Worm (Caenorhabditis elegans): ENCODE data around the gene hil-7.

hil-7 gene

DNA sequence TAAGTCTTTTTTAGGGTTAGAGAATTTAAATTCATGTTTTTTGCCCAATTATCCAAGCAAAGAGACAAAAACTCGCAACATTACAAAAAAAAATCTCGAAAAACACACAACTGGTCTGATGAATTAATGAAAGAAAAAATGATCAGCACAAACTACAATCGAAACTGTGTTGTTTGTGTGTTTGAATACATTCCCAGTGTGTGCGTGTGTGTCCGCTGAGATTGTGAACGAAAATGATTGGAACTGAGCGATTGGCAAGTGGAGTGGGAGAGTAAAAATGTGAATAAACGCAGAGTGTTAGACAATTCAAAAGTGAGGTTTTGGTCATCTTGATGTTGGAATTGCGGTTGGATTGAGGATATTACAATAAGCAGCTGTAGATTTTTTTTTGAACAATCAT, 39.5 kb upstream of the hil-7 start:
- TF ChIP-seq sem-2 (GFP tag; optimal IDR thresholded peaks at IDR 0.05) (no peak), cnd-1 (tag; optimal IDR thresholded peaks at IDR 0.05) (no peak), nhr-12 (tag; optimal IDR thresholded peaks at IDR 0.05) (no peak), drap-1 (GFP tag; optimal IDR thresholded peaks at IDR 0.05) (no peak), elt-3 (tag; optimal IDR thresholded peaks at IDR 0.05) (no peak), unc-39 (tag; optimal IDR thresholded peaks at IDR 0.05) (no peak), mab-5 (tag; optimal IDR thresholded peaks at IDR 0.05) (no peak), pha-4 (tag; optimal IDR thresholded peaks at IDR 0.05) (no peak), ceh-39 (tag; optimal IDR thresholded peaks at IDR 0.05) (no peak), elt-1 (tag; optimal IDR thresholded peaks at IDR 0.05; ENCODE audit: borderline replicate concordance, insufficient read depth) (no peak), hlh-1 (tag; optimal IDR thresholded peaks at IDR 0.05) (no peak), flh-1 (GFP tag; optimal IDR thresholded peaks at IDR 0.05) (no peak), blmp-1 (tag; optimal IDR thresholded peaks at IDR 0.05) (no peak), lsy-2 (tag; optimal IDR thresholded peaks at IDR 0.05) (no peak), unc-120 (tag; optimal IDR thresholded peaks at IDR 0.05; ENCODE audit: poor library complexity, severe bottlenecking) (no peak), lin-32 (GFP tag; optimal IDR thresholded peaks at IDR 0.05) (no peak), nhr-76 (tag; optimal IDR thresholded peaks at IDR 0.05) (no peak), sptf-1 (tag; optimal IDR thresholded peaks at IDR 0.05) (no peak), nhr-2 (tag; optimal IDR thresholded peaks at IDR 0.05) (no peak)

ce11 chrIV:6607059-6607458, 39.1 kb upstream of the hil-7 start:
- TF ChIP-seq lsy-2 (tag; optimal IDR thresholded peaks at IDR 0.05) (no peak), ces-1 (GFP tag; optimal IDR thresholded peaks at IDR 0.05) (no peak), lin-13 (tag; optimal IDR thresholded peaks at IDR 0.05) (no peak), unc-120 (tag; optimal IDR thresholded peaks at IDR 0.05; ENCODE audit: poor library complexity, severe bottlenecking) (no peak), unc-62 (GFP tag; optimal IDR thresholded peaks at IDR 0.05) (no peak), zip-8 (tag; optimal IDR thresholded peaks at IDR 0.05) (no peak), elt-1 (tag; optimal IDR thresholded peaks at IDR 0.05; ENCODE audit: borderline replicate concordance, insufficient read depth) (no peak), tbx-8 (GFP tag; optimal IDR thresholded peaks at IDR 0.05) (no peak), nhr-237 (tag; optimal IDR thresholded peaks at IDR 0.05) (no peak), mep-1 (tag; optimal IDR thresholded peaks at IDR 0.05) (no peak), ceh-83 (GFP tag; optimal IDR thresholded peaks at IDR 0.05) (no peak), nhr-76 (tag; optimal IDR thresholded peaks at IDR 0.05) (no peak), hlh-1 (tag; optimal IDR thresholded peaks at IDR 0.05) (no peak), flh-1 (GFP tag; optimal IDR thresholded peaks at IDR 0.05) (no peak), nhr-12 (tag; optimal IDR thresholded peaks at IDR 0.05) (no peak), mls-2 (tag; optimal IDR thresholded peaks at IDR 0.05) (no peak), lin-32 (GFP tag; optimal IDR thresholded peaks at IDR 0.05) (no peak), drap-1 (GFP tag; optimal IDR thresholded peaks at IDR 0.05) (no peak)

- TF ChIP-seq pha-4 (tag; optimal IDR thresholded peaks at IDR 0.05), result no peak
- TF ChIP-seq ztf-11 (tag; optimal IDR thresholded peaks at IDR 0.05), result no peak
- TF ChIP-seq snpc-4 (tag; optimal IDR thresholded peaks at IDR 0.05), result no peak
- TF ChIP-seq ham-2 (GFP tag; optimal IDR thresholded peaks at IDR 0.05), result no peak
- TF ChIP-seq mls-2 (tag; optimal IDR thresholded peaks at IDR 0.05), result no peak
- TF ChIP-seq ceh-43 (GFP tag; optimal IDR thresholded peaks at IDR 0.05), result no peak
- TF ChIP-seq nhr-28 (tag; optimal IDR thresholded peaks at IDR 0.05), result no peak
- TF ChIP-seq blmp-1 (tag; optimal IDR thresholded peaks at IDR 0.05), result no peak
- no peak for TF ChIP-seq elt-1 (tag; optimal IDR thresholded peaks at IDR 0.05; ENCODE audit: borderline replicate concordance, insufficient read depth)
- TF ChIP-seq ces-1 (GFP tag; optimal IDR thresholded peaks at IDR 0.05), result no peak
- no peak for TF ChIP-seq cnd-1 (tag; optimal IDR thresholded peaks at IDR 0.05)
- TF ChIP-seq zip-8 (tag; optimal IDR thresholded peaks at IDR 0.05), result no peak
- TF ChIP-seq unc-120 (tag; optimal IDR thresholded peaks at IDR 0.05; ENCODE audit: poor library complexity, severe bottlenecking), result no peak
- no peak for TF ChIP-seq nhr-2 (tag; optimal IDR thresholded peaks at IDR 0.05)
- TF ChIP-seq nhr-12 (tag; optimal IDR thresholded peaks at IDR 0.05), result no peak
- no peak for TF ChIP-seq mab-5 (tag; optimal IDR thresholded peaks at IDR 0.05)
- TF ChIP-seq hlh-1 (tag; optimal IDR thresholded peaks at IDR 0.05), result no peak
Observed at ce11 chrIV:6613296-6613695, 32.8 kb upstream of the hil-7 start, which contains the start of gene drh-1. Gene drh-1, minus strand, starts transcription at chrIV:6613353.

ce11 chrIV:6618607-6619006, 27.5 kb upstream of the hil-7 start:
- TF ChIP-seq M03D4.4 (tag; optimal IDR thresholded peaks at IDR 0.05), result no peak
- no peak for TF ChIP-seq nhr-2 (tag; optimal IDR thresholded peaks at IDR 0.05)
- no peak for TF ChIP-seq pha-4 (tag; optimal IDR thresholded peaks at IDR 0.05)
- no peak for TF ChIP-seq mls-2 (tag; optimal IDR thresholded peaks at IDR 0.05)
- TF ChIP-seq drap-1 (GFP tag; optimal IDR thresholded peaks at IDR 0.05), result no peak
- TF ChIP-seq tbx-8 (GFP tag; optimal IDR thresholded peaks at IDR 0.05), result no peak
- TF ChIP-seq nhr-12 (tag; optimal IDR thresholded peaks at IDR 0.05), result no peak
